Worm (Caenorhabditis elegans) whole organism, L1 larva: ENCODE results near the gene osm-10.

ENCODE experiments used
- C34B4.2 ChIP-seq: sonication (generic microtip); optimal IDR thresholded peaks from 2 replicates; lab custom pipeline; 2017; ENCODE audit warnings: mild to moderate bottlenecking, missing genetic modification characterization, missing compliant biosample characterization
- Y116A8C.19 ChIP-seq: sonication (generic microtip); optimal IDR thresholded peaks from 2 replicates; lab custom pipeline; 2016; ENCODE audit warnings: missing compliant biosample characterization, missing genetic modification characterization, borderline replicate concordance
- aly-2 ChIP-seq: fragments of 150-350 bp; optimal IDR thresholded peaks from 2 replicates; lab custom pipeline; 2014; ENCODE audit warnings: missing biosample characterization, missing genetic modification characterization
- blmp-1 ChIP-seq: fragments of 150-350 bp; optimal IDR thresholded peaks from 2 replicates; lab custom pipeline; 2014; ENCODE audit warnings: missing biosample characterization, missing genetic modification characterization
- ceh-82 ChIP-seq, 3 experiments: fragments of 150-350 bp in 1 of 3; sonication (generic microtip) in 2 of 3; optimal IDR thresholded peaks; 2 replicates each; lab custom pipeline; 2014 to 2017; ENCODE audit warnings: missing biosample characterization in 3 of 3, missing genetic modification characterization in 3 of 3
- ceh-88 ChIP-seq: fragments of 200-800 bp; sonication (Bioruptor generic); IDR thresholded peaks from 2 replicates; pipeline ENCODE4 v1.3.6; 2022; ENCODE audit warnings: missing genetic modification characterization, missing compliant biosample characterization
- dsc-1 ChIP-seq: sonication (generic microtip); optimal IDR thresholded peaks from 2 replicates; lab custom pipeline; 2016; ENCODE audit warnings: mild to moderate bottlenecking, missing genetic modification characterization, missing compliant biosample characterization
- efl-1 ChIP-seq, 4 experiments: fragments of 150-350 bp; optimal IDR thresholded peaks in 3 of 4; peaks in 1 of 4; 1 replicate in 1 of 4; 2 replicates in 3 of 4; lab custom pipeline; 2014; ENCODE audit warnings: missing biosample characterization in 2 of 4, missing genetic modification characterization in 2 of 4, missing genetic modification reagents in 2 of 4
- efl-3 ChIP-seq: fragments of 200-800 bp; sonication (Bioruptor generic); optimal IDR thresholded peaks from 2 replicates; lab custom pipeline; 2018; ENCODE audit warnings: mild to moderate bottlenecking, missing genetic modification characterization, missing compliant biosample characterization
- egl-27 ChIP-seq, 2 experiments: fragments of 150-350 bp in 1 of 2; sonication (generic microtip); optimal IDR thresholded peaks; 3 replicates each; lab custom pipeline; 2017 to 2018; ENCODE audit warnings: missing biosample characterization in 2 of 2, missing genetic modification characterization in 2 of 2, missing genetic modification reagents in 2 of 2
- elt-2 ChIP-seq: sonication (generic microtip); optimal IDR thresholded peaks from 2 replicates; lab custom pipeline; 2016; ENCODE audit warnings: missing genetic modification characterization, mild to moderate bottlenecking, inconsistent platforms, missing compliant biosample characterization, missing genetic modification reagents
- fkh-8 ChIP-seq: sonication (generic microtip); optimal IDR thresholded peaks from 2 replicates; lab custom pipeline; 2016; ENCODE audit warnings: mild to moderate bottlenecking, missing genetic modification characterization, missing compliant biosample characterization
- grh-1 ChIP-seq: fragments of 200-800 bp; sonication (Bioruptor generic); IDR thresholded peaks from 2 replicates; pipeline ENCODE4 v1.3.6; 2022; ENCODE audit warnings: missing genetic modification reagents, missing genetic modification characterization, missing compliant biosample characterization
- hpl-2 ChIP-seq: fragments of 150-350 bp; optimal IDR thresholded peaks from 2 replicates; lab custom pipeline; 2014; ENCODE audit warnings: missing biosample characterization, missing genetic modification reagents, missing genetic modification characterization
- irx-1 ChIP-seq: sonication (generic microtip); optimal IDR thresholded peaks from 2 replicates; lab custom pipeline; 2016; ENCODE audit warnings: missing genetic modification characterization, missing compliant biosample characterization
- isw-1 ChIP-seq: fragments of 200-800 bp; sonication (Bioruptor generic); IDR thresholded peaks from 2 replicates; pipeline ENCODE4 v1.3.6; 2022; ENCODE audit warnings: missing genetic modification characterization, missing compliant biosample characterization
- jun-1 ChIP-seq: fragments of 150-350 bp; optimal IDR thresholded peaks from 2 replicates; lab custom pipeline; 2014; ENCODE audit warnings: missing biosample characterization, missing genetic modification reagents, missing genetic modification characterization
- lin-13 ChIP-seq: fragments of 150-350 bp; optimal IDR thresholded peaks from 2 replicates; lab custom pipeline; 2014; ENCODE audit warnings: missing biosample characterization, missing genetic modification reagents, missing genetic modification characterization
- lin-14 ChIP-seq: fragments of 200-800 bp; sonication (Bioruptor generic); optimal IDR thresholded peaks from 2 replicates; lab custom pipeline; 2018; ENCODE audit warnings: mild to moderate bottlenecking, missing genetic modification characterization, moderate library complexity, missing compliant biosample characterization
- lin-15B ChIP-seq: fragments of 150-350 bp; sonication (generic microtip); optimal IDR thresholded peaks from 3 replicates; lab custom pipeline; 2014; ENCODE audit warnings: missing biosample characterization, missing genetic modification characterization
- lin-35 ChIP-seq, 2 experiments: fragments of 150-350 bp; optimal IDR thresholded peaks; 2 replicates each; lab custom pipeline; 2014; ENCODE audit warnings: missing biosample characterization in 2 of 2, missing genetic modification characterization in 2 of 2, missing genetic modification reagents in 2 of 2
- lir-3 ChIP-seq: sonication (generic microtip); optimal IDR thresholded peaks from 2 replicates; lab custom pipeline; 2016; ENCODE audit warnings: mild to moderate bottlenecking, missing genetic modification characterization, moderate library complexity, missing compliant biosample characterization; ENCODE audit not compliant: poor library complexity
- lsy-2 ChIP-seq, 2 experiments: fragments of 150-350 bp; optimal IDR thresholded peaks; 2 replicates each; lab custom pipeline; 2014; ENCODE audit warnings: missing biosample characterization in 2 of 2, missing genetic modification characterization in 2 of 2
- mab-9 ChIP-seq: fragments of 200-800 bp; sonication (Bioruptor generic); IDR thresholded peaks from 2 replicates; pipeline ENCODE4 v1.3.6; 2022; ENCODE audit warnings: missing genetic modification reagents, missing genetic modification characterization, missing compliant biosample characterization
- mdl-1 ChIP-seq, 2 experiments: fragments of 150-350 bp; optimal IDR thresholded peaks; 2 replicates each; lab custom pipeline; 2014 to 2017; ENCODE audit warnings: missing biosample characterization in 2 of 2, missing genetic modification characterization in 2 of 2, inconsistent platforms in 1 of 2
- mep-1 ChIP-seq: fragments of 150-350 bp; optimal IDR thresholded peaks from 2 replicates; lab custom pipeline; 2014; ENCODE audit warnings: missing biosample characterization, missing genetic modification characterization
- nhr-11 ChIP-seq: fragments of 150-350 bp; optimal IDR thresholded peaks from 2 replicates; lab custom pipeline; 2014; ENCODE audit warnings: missing biosample characterization, missing genetic modification characterization
- nhr-47 ChIP-seq: sonication (generic microtip); optimal IDR thresholded peaks from 2 replicates; lab custom pipeline; 2016; ENCODE audit warnings: mild to moderate bottlenecking, missing genetic modification characterization, moderate library complexity, missing compliant biosample characterization
- nhr-71 ChIP-seq: sonication (generic microtip); optimal IDR thresholded peaks from 2 replicates; lab custom pipeline; 2016; ENCODE audit warnings: mild to moderate bottlenecking, missing genetic modification characterization, moderate library complexity, missing compliant biosample characterization
- nhr-77 ChIP-seq: fragments of 150-350 bp; optimal IDR thresholded peaks from 2 replicates; lab custom pipeline; 2014; ENCODE audit warnings: missing biosample characterization, missing genetic modification characterization
- nhr-85 ChIP-seq: sonication (generic microtip); peaks from one replicate; lab custom pipeline; 2016; ENCODE audit warnings: missing genetic modification characterization, inconsistent platforms, missing compliant biosample characterization
- pag-3 ChIP-seq: sonication (generic microtip); optimal IDR thresholded peaks from 2 replicates; lab custom pipeline; 2017; ENCODE audit warnings: missing genetic modification characterization, mild to moderate bottlenecking, missing compliant biosample characterization, antibody characterized with exemption, borderline replicate concordance; ENCODE audit not compliant: insufficient read depth
- rnt-1 ChIP-seq: sonication (generic microtip); optimal IDR thresholded peaks from 2 replicates; lab custom pipeline; 2016; ENCODE audit warnings: mild to moderate bottlenecking, missing genetic modification characterization, moderate library complexity, missing compliant biosample characterization
- snpc-4 ChIP-seq: fragments of 150-350 bp; optimal IDR thresholded peaks from 2 replicates; lab custom pipeline; 2014; ENCODE audit warnings: missing biosample characterization, missing genetic modification characterization
- snu-23 ChIP-seq: sonication (generic microtip); optimal IDR thresholded peaks from 2 replicates; lab custom pipeline; 2016; ENCODE audit warnings: missing genetic modification characterization, missing compliant biosample characterization
- sox-4 ChIP-seq: sonication (generic microtip); optimal IDR thresholded peaks from 2 replicates; lab custom pipeline; 2016; ENCODE audit warnings: missing genetic modification characterization, missing compliant biosample characterization
- sptf-1 ChIP-seq: fragments of 150-350 bp; optimal IDR thresholded peaks from 2 replicates; lab custom pipeline; 2014; ENCODE audit warnings: missing biosample characterization, missing genetic modification characterization
- tbx-2 ChIP-seq: sonication (generic microtip); optimal IDR thresholded peaks from 2 replicates; lab custom pipeline; 2016; ENCODE audit warnings: missing genetic modification characterization, missing compliant biosample characterization
- tlp-1 ChIP-seq: fragments of 150-350 bp; optimal IDR thresholded peaks from 2 replicates; lab custom pipeline; 2014; ENCODE audit warnings: missing biosample characterization, missing genetic modification characterization
- unc-30 ChIP-seq: sonication (generic microtip); optimal IDR thresholded peaks from 2 replicates; lab custom pipeline; 2017; ENCODE audit warnings: missing biosample characterization, missing genetic modification characterization
- unc-62 ChIP-seq: fragments of 150-350 bp; optimal IDR thresholded peaks from 2 replicates; lab custom pipeline; 2014; ENCODE audit warnings: missing biosample characterization, missing genetic modification reagents, missing genetic modification characterization
- unc-86 ChIP-seq: sonication (generic microtip); optimal IDR thresholded peaks from 2 replicates; lab custom pipeline; 2016; ENCODE audit warnings: missing genetic modification characterization, missing compliant biosample characterization
- zag-1 ChIP-seq: fragments of 150-350 bp; optimal IDR thresholded peaks from 2 replicates; lab custom pipeline; 2014; ENCODE audit warnings: missing biosample characterization, missing genetic modification characterization
- zip-4 ChIP-seq: fragments of 200-800 bp; sonication (Bioruptor generic); optimal IDR thresholded peaks from 2 replicates; lab custom pipeline; 2018; ENCODE audit warnings: mild to moderate bottlenecking, missing genetic modification characterization, moderate library complexity, missing compliant biosample characterization
- ztf-4 ChIP-seq: fragments of 150-350 bp; optimal IDR thresholded peaks from 2 replicates; lab custom pipeline; 2014; ENCODE audit warnings: missing biosample characterization, missing genetic modification characterization

osm-10 gene

ce11 chrIII:7287503-7287902 lies 44.4 kb downstream of the osm-10 start, which contains the start of gene ykt-6:
Gene ykt-6, minus strand, starts transcription at chrIII:7287603.
- no peak for TF ChIP-seq snu-23 (GFP tag; lab: Kevin White, UChicago)
- TF ChIP-seq efl-1 (optimal IDR thresholded peaks at IDR 0.05; lab: Kevin White, UChicago) = no peak
- peak in 1 of 2 experiments; percentile 88 for TF ChIP-seq efl-1 (GFP tag; optimal IDR thresholded peaks at IDR 0.05 in 1 of 2; lab: Kevin White, UChicago)
- TF ChIP-seq lir-3 (tag; lab: Kevin White, UChicago) = no peak

ce11 chrIII:7290462-7290861 lies 47.4 kb downstream of the osm-10 start, which contains the start of gene algn-11:
Gene algn-11, minus strand, starts transcription at chrIII:7290562.
- TF ChIP-seq sox-4 (tag; lab: Kevin White, UChicago) = no peak
- no peak for TF ChIP-seq lsy-2 (tag; optimal IDR thresholded peaks at IDR 0.05; lab: Kevin White, UChicago)
- TF ChIP-seq irx-1 (tag; lab: Kevin White, UChicago) = no peak
- TF ChIP-seq mab-9 (GFP tag; lab: Robert Waterston, UW) = no peak
- TF ChIP-seq fkh-8 (tag; lab: Kevin White, UChicago) = no peak
- no peak for TF ChIP-seq lin-35 (GFP tag; optimal IDR thresholded peaks at IDR 0.05; lab: Kevin White, UChicago)
- no peak for TF ChIP-seq jun-1 (tag; lab: Kevin White, UChicago)
- no peak for TF ChIP-seq unc-86

- TF ChIP-seq lin-14 (GFP tag; lab: Kevin White, UChicago) (peak; percentile 51), snu-23 (GFP tag; lab: Kevin White, UChicago) (peak; percentile 9), unc-30 (tag; lab: Kevin White, UChicago) (no peak), blmp-1 (tag; lab: Kevin White, UChicago) (peak; percentile 17), nhr-71 (tag; lab: Kevin White, UChicago) (peak; percentile 16), grh-1 (GFP tag; lab: Robert Waterston, UW) (no peak), dsc-1 (peak; percentile 12), lsy-2 (tag; optimal IDR thresholded peaks at IDR 0.05; lab: Kevin White, UChicago) (peak in 1 of 2 experiments; percentile 4)
Observed at ce11 chrIII:7291216-7291615, 48.1 kb downstream of the osm-10 start.

- TF ChIP-seq unc-62 = no peak
- TF ChIP-seq sptf-1 (tag; lab: Kevin White, UChicago) = no peak
- TF ChIP-seq pag-3 = no peak
- TF ChIP-seq lin-13 = no peak
- TF ChIP-seq isw-1 = no peak
- TF ChIP-seq egl-27 (tag; optimal IDR thresholded peaks at IDR 0.05; lab: Kevin White, UChicago) = no peak
- no peak for TF ChIP-seq ztf-4 (tag; lab: Kevin White, UChicago)
- TF ChIP-seq ceh-88 (GFP tag; lab: Robert Waterston, UW) = no peak
- TF ChIP-seq elt-2 (tag; lab: Kevin White, UChicago) = no peak
- no peak for TF ChIP-seq Y116A8C.19
- TF ChIP-seq ceh-82 (tag; optimal IDR thresholded peaks at IDR 0.05; lab: Kevin White, UChicago) = no peak
- TF ChIP-seq C34B4.2 = no peak
- no peak for TF ChIP-seq nhr-47 (tag; lab: Kevin White, UChicago)
- TF ChIP-seq mep-1 (tag; lab: Kevin White, UChicago) = peak; percentile 69
- no peak for TF ChIP-seq tlp-1 (tag; lab: Kevin White, UChicago)
- TF ChIP-seq lir-3 (tag; lab: Kevin White, UChicago) = no peak
- TF ChIP-seq hpl-2 (GFP tag; lab: Kevin White, UChicago) = no peak
- TF ChIP-seq lin-14 (GFP tag; lab: Kevin White, UChicago) = peak; percentile 61
- no peak for TF ChIP-seq lin-15B (tag; lab: Kevin White, UChicago)
- TF ChIP-seq nhr-85 (tag; lab: Kevin White, UChicago) = no peak
- TF ChIP-seq aly-2 (tag; lab: Kevin White, UChicago) = no peak
- no peak for TF ChIP-seq jun-1 (tag; lab: Kevin White, UChicago)
- no peak for TF ChIP-seq zag-1 (tag; lab: Kevin White, UChicago)
- peak; percentile 98 for TF ChIP-seq blmp-1 (tag; lab: Kevin White, UChicago)
- no peak for TF ChIP-seq unc-86
- TF ChIP-seq efl-3 = no peak
- TF ChIP-seq zip-4 (GFP tag; lab: Kevin White, UChicago) = no peak
- TF ChIP-seq mab-9 (GFP tag; lab: Robert Waterston, UW) = no peak
- no peak for TF ChIP-seq mdl-1 (tag; optimal IDR thresholded peaks at IDR 0.05; lab: Kevin White, UChicago)
- TF ChIP-seq snpc-4 = no peak
- no peak for TF ChIP-seq nhr-11 (tag; lab: Kevin White, UChicago)
- TF ChIP-seq tbx-2 (tag; lab: Kevin White, UChicago) = no peak
- no peak for TF ChIP-seq nhr-77
- TF ChIP-seq rnt-1 = peak; percentile 4
Observed at ce11 chrIII:7292569-7292968, 49.5 kb downstream of the osm-10 start.
